Worm (Caenorhabditis elegans): ENCODE data around the gene C02F5.2.

DNA sequence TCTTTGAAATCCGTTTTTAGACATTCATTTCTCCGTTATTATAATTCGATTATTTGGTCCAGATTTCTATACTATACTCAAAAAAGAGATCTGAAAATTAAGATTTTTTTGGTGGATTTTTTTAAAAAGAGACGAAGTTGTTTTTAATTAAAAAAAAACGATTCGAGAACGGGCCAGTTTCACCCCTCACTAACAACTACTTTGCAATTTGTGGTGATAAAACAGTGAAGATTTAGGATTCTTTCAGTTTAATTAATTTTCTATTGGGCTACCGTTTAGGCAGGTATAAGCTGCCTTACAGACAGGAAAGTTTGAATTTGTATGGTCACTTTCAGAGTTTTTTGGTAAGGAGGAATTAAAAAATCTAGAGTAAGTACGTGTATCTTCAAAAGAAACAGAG lies 48.3 kb upstream of the C02F5.2 start, which contains the start of gene unc-36:
- TF ChIP-seq lin-15B (tag; optimal IDR thresholded peaks at IDR 0.05): no peak
- no peak for TF ChIP-seq pqm-1 (tag; optimal IDR thresholded peaks at IDR 0.05)
- TF ChIP-seq grh-1 (GFP tag; IDR thresholded peaks at IDR 0.05): no peak
- TF ChIP-seq ces-1 (GFP tag; optimal IDR thresholded peaks at IDR 0.05): no peak
- no peak for TF ChIP-seq skn-1 (tag; optimal IDR thresholded peaks at IDR 0.05)
- no peak for TF ChIP-seq snpc-4 (tag; optimal IDR thresholded peaks at IDR 0.05)
- no peak for TF ChIP-seq dpl-1 (GFP tag; optimal IDR thresholded peaks at IDR 0.05)
- TF ChIP-seq efl-1 (optimal IDR thresholded peaks at IDR 0.05): no peak
- TF ChIP-seq efl-1 (GFP tag; optimal IDR thresholded peaks at IDR 0.05 in 1 of 2): no peak
- no peak for TF ChIP-seq pag-3 (tag; optimal IDR thresholded peaks at IDR 0.05; ENCODE audit: borderline replicate concordance, insufficient read depth)
- TF ChIP-seq nhr-71 (tag; optimal IDR thresholded peaks at IDR 0.05): no peak
- TF ChIP-seq lsy-2 (tag; optimal IDR thresholded peaks at IDR 0.05): no peak
- TF ChIP-seq sox-4 (tag; optimal IDR thresholded peaks at IDR 0.05): no peak
- no peak for TF ChIP-seq snu-23 (GFP tag; optimal IDR thresholded peaks at IDR 0.05)
